Worm (Caenorhabditis elegans) whole organism, L3 larva: ENCODE measurements around the gene C49A9.10.

Experiments used
- R02D3.7 ChIP-seq: fragments of 150-350 bp; optimal IDR thresholded peaks from 2 replicates; lab custom pipeline; 2014; ENCODE audit warnings: missing biosample characterization, missing genetic modification characterization
- ZK546.5 ChIP-seq: sonication (generic microtip); optimal IDR thresholded peaks from 2 replicates; lab custom pipeline; 2017; ENCODE audit warnings: missing biosample characterization, missing genetic modification characterization
- aly-2 ChIP-seq: fragments of 150-350 bp; optimal IDR thresholded peaks from 2 replicates; lab custom pipeline; 2014; ENCODE audit warnings: missing biosample characterization, missing genetic modification characterization
- ceh-16 ChIP-seq: sonication (generic microtip); optimal IDR thresholded peaks from 2 replicates; lab custom pipeline; 2017; ENCODE audit warnings: missing biosample characterization, missing genetic modification characterization
- ceh-28 ChIP-seq: fragments of 150-350 bp; optimal IDR thresholded peaks from 2 replicates; lab custom pipeline; 2014; ENCODE audit warnings: missing biosample characterization, missing genetic modification reagents, missing genetic modification characterization
- ceh-82 ChIP-seq: fragments of 150-350 bp; optimal IDR thresholded peaks from 2 replicates; lab custom pipeline; 2014; ENCODE audit warnings: missing biosample characterization, missing genetic modification characterization
- ceh-9 ChIP-seq: sonication (generic microtip); optimal IDR thresholded peaks from 2 replicates; lab custom pipeline; 2018; ENCODE audit warnings: missing biosample characterization, missing genetic modification characterization
- daf-12 ChIP-seq: fragments of 150-350 bp; optimal IDR thresholded peaks from 2 replicates; lab custom pipeline; 2014; ENCODE audit warnings: missing biosample characterization, missing genetic modification reagents, missing genetic modification characterization
- egl-27 ChIP-seq: sonication (generic microtip); optimal IDR thresholded peaks from 4 replicates; lab custom pipeline; 2017; ENCODE audit warnings: missing biosample characterization, missing genetic modification reagents, missing genetic modification characterization
- elt-1 ChIP-seq: fragments of 150-350 bp; optimal IDR thresholded peaks from 2 replicates; lab custom pipeline; 2014; ENCODE audit warnings: missing biosample characterization, missing genetic modification characterization
- elt-2 ChIP-seq: sonication (generic microtip); optimal IDR thresholded peaks from 2 replicates; lab custom pipeline; 2016; ENCODE audit warnings: missing genetic modification reagents, mild to moderate bottlenecking, missing genetic modification characterization, missing compliant biosample characterization
- elt-3 ChIP-seq, 3 experiments: fragments of 150-350 bp in 1 of 3; sonication (generic microtip) in 2 of 3; optimal IDR thresholded peaks; 2 replicates in 2 of 3; 4 replicates in 1 of 3; lab custom pipeline; 2014 to 2017; ENCODE audit warnings: missing biosample characterization in 3 of 3, missing genetic modification characterization in 3 of 3
- eor-1 ChIP-seq, 2 experiments: fragments of 150-350 bp; optimal IDR thresholded peaks; 2 replicates each; lab custom pipeline; 2014 to 2018; ENCODE audit warnings: missing biosample characterization in 2 of 2, missing genetic modification characterization in 2 of 2
- fkh-10 ChIP-seq: sonication (generic microtip); optimal IDR thresholded peaks from 2 replicates; lab custom pipeline; 2017; ENCODE audit warnings: missing biosample characterization, missing genetic modification reagents, missing genetic modification characterization
- fkh-2 ChIP-seq: fragments of 150-350 bp; optimal IDR thresholded peaks from 2 replicates; lab custom pipeline; 2014; ENCODE audit warnings: missing biosample characterization, missing genetic modification reagents, missing genetic modification characterization
- fos-1 ChIP-seq: fragments of 150-350 bp; optimal IDR thresholded peaks from 2 replicates; lab custom pipeline; 2014; ENCODE audit warnings: missing biosample characterization, missing genetic modification characterization
- lin-39 ChIP-seq: fragments of 150-350 bp; optimal IDR thresholded peaks from 2 replicates; lab custom pipeline; 2018; ENCODE audit warnings: missing biosample characterization, missing genetic modification reagents, missing genetic modification characterization
- nfya-1 ChIP-seq: sonication (generic microtip); optimal IDR thresholded peaks from 2 replicates; lab custom pipeline; 2017; ENCODE audit warnings: missing genetic modification characterization, mild to moderate bottlenecking, missing compliant biosample characterization, antibody characterized with exemption, moderate library complexity; ENCODE audit not compliant: insufficient read depth
- nhr-11 ChIP-seq: fragments of 150-350 bp; optimal IDR thresholded peaks from 2 replicates; lab custom pipeline; 2014; ENCODE audit warnings: missing biosample characterization, missing genetic modification characterization
- nhr-12 ChIP-seq: fragments of 150-350 bp; optimal IDR thresholded peaks from 2 replicates; lab custom pipeline; 2014; ENCODE audit warnings: missing biosample characterization, missing genetic modification characterization
- nhr-237 ChIP-seq: fragments of 150-350 bp; optimal IDR thresholded peaks from 2 replicates; lab custom pipeline; 2014; ENCODE audit warnings: missing biosample characterization, missing genetic modification characterization
- nhr-28 ChIP-seq: fragments of 150-350 bp; optimal IDR thresholded peaks from 2 replicates; lab custom pipeline; 2014; ENCODE audit warnings: missing biosample characterization, missing genetic modification characterization
- nhr-43 ChIP-seq: sonication (generic microtip); optimal IDR thresholded peaks from 2 replicates; lab custom pipeline; 2016; ENCODE audit warnings: mild to moderate bottlenecking, missing genetic modification characterization, missing compliant biosample characterization; ENCODE audit not compliant: poor library complexity, severe bottlenecking
- nhr-67 ChIP-seq: fragments of 150-350 bp; optimal IDR thresholded peaks from 2 replicates; lab custom pipeline; 2014; ENCODE audit warnings: missing biosample characterization, missing genetic modification characterization
- nhr-77 ChIP-seq: fragments of 150-350 bp; optimal IDR thresholded peaks from 2 replicates; lab custom pipeline; 2014; ENCODE audit warnings: missing biosample characterization, missing genetic modification characterization
- pha-4 ChIP-seq: fragments of 150-350 bp; optimal IDR thresholded peaks from 2 replicates; lab custom pipeline; 2014; ENCODE audit warnings: missing biosample characterization, missing genetic modification reagents, missing genetic modification characterization
- sea-2 ChIP-seq: fragments of 150-350 bp; sonication (generic microtip); optimal IDR thresholded peaks from 4 replicates; lab custom pipeline; 2014; ENCODE audit warnings: missing biosample characterization, missing genetic modification reagents, missing genetic modification characterization
- snpc-4 ChIP-seq: fragments of 150-350 bp; optimal IDR thresholded peaks from 2 replicates; lab custom pipeline; 2014; ENCODE audit warnings: missing biosample characterization, missing genetic modification characterization
- tbx-2 ChIP-seq: sonication (generic microtip); optimal IDR thresholded peaks from 2 replicates; lab custom pipeline; 2016; ENCODE audit warnings: mild to moderate bottlenecking, missing genetic modification characterization, missing compliant biosample characterization
- unc-39 ChIP-seq: sonication (generic microtip); optimal IDR thresholded peaks from 4 replicates; lab custom pipeline; 2017; ENCODE audit warnings: missing biosample characterization, missing genetic modification characterization
- unc-62 ChIP-seq: fragments of 150-350 bp; sonication (generic microtip); optimal IDR thresholded peaks from 4 replicates; lab custom pipeline; 2014; ENCODE audit warnings: missing biosample characterization, missing genetic modification reagents, missing genetic modification characterization
- ztf-11 ChIP-seq: fragments of 150-350 bp; optimal IDR thresholded peaks from 2 replicates; lab custom pipeline; 2014; ENCODE audit warnings: missing biosample characterization, missing genetic modification characterization
- ztf-4 ChIP-seq: fragments of 150-350 bp; optimal IDR thresholded peaks from 2 replicates; lab custom pipeline; 2014; ENCODE audit warnings: missing biosample characterization, missing genetic modification characterization

C49A9.10 gene

DNA sequence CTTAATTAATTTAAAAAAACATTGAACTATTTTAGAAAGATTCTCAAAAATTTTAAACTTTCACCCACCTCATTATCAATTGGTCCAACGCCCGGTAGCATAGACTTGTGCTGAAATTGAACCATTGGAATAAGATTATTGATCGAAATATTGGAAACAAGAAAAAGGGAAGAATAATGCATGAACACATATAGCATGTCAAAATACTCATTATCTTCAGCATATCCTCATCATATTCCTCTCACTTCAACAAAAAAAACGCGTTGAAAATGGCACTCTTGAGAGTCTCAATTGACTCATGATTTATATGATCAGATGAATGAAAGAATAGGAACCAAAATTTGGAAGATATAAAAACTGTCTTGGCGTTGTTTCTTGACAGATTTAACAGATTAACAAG lies 22.4 kb downstream of the C49A9.10 start, which contains the start of gene unc-77:
unc-77 (minus strand) TSS at position 101 of the 400 bp plus-strand sequence.
- TF ChIP-seq snpc-4 (tag; lab: Kevin White, UChicago) (no peak), nhr-12 (tag; lab: Kevin White, UChicago) (no peak), ceh-82 (no peak), nhr-237 (tag; lab: Kevin White, UChicago) (no peak), egl-27 (tag; lab: Kevin White, UChicago) (no peak), unc-39 (tag; lab: Kevin White, UChicago) (no peak), nhr-43 (tag; lab: Kevin White, UChicago) (no peak), ZK546.5 (tag; lab: Kevin White, UChicago) (no peak), fos-1 (tag; lab: Kevin White, UChicago) (no peak), ceh-28 (tag; lab: Kevin White, UChicago) (no peak), nfya-1 (tag; lab: Kevin White, UChicago) (no peak), nhr-11 (no peak)

ce11 chrIV:6177383-6177782 lies 28.8 kb downstream of the C49A9.10 start:
- TF ChIP-seq pha-4 (tag; lab: Kevin White, UChicago) (no peak), nhr-43 (tag; lab: Kevin White, UChicago) (no peak), fkh-2 (tag; lab: Kevin White, UChicago) (no peak), unc-62 (GFP tag; lab: Kevin White, UChicago) (no peak), R02D3.7 (tag; lab: Kevin White, UChicago) (no peak), eor-1 (tag; optimal IDR thresholded peaks at IDR 0.05; lab: Kevin White, UChicago) (no peak), elt-3 (tag; optimal IDR thresholded peaks at IDR 0.05; lab: Kevin White, UChicago) (no peak), ztf-4 (tag; lab: Kevin White, UChicago) (no peak), nhr-11 (no peak), fkh-10 (GFP tag; lab: Kevin White, UChicago) (no peak), elt-1 (tag; lab: Kevin White, UChicago) (no peak), nhr-28 (tag; lab: Kevin White, UChicago) (no peak)

DNA sequence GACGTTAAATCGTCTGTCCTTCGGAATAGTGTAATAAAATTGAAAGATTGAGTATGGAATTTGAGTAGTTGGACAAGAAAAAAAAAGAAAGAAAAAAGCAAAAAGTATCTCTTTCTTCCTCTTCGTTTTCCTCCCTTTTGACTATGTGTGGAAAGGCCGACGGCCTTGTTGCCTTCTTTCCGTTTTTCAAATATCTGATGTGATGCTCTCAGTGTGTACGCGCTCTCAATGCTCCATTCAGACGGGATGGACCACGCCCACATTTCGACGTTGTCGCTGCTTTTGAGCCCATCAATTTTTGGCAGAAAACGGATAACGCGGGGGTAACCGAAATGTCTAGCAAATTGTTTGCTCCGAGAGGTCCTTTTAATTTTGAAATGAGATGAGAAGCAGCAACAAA lies 33.2 kb downstream of the C49A9.10 start:
- TF ChIP-seq fkh-10 (GFP tag; lab: Kevin White, UChicago) (peak; percentile 9), nhr-67 (no peak)

DNA sequence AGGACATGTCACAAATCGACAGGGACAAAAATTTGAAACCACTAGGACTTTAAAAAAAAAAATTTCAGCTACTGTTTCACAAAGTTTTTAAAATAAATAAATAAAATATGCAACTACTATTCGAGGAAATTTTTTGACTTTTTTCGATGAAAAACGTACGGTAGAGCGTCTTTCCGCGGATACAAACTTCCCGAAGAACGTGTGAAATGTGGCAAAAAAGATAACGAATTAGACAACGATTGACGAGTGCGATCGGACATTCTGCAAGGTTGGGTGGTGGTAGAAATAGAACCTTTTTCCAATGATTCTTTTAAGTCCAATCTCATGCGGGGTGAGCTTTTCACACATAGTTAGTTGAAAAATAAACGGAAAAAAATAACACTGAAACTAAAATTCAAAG lies 40.4 kb downstream of the C49A9.10 start:
- TF ChIP-seq daf-12 (no peak), tbx-2 (tag; lab: Kevin White, UChicago) (no peak), ceh-9 (tag; lab: Kevin White, UChicago) (no peak), elt-2 (no peak), lin-39 (tag; lab: Kevin White, UChicago) (no peak), ceh-16 (no peak), sea-2 (no peak), nhr-11 (no peak), nhr-67 (no peak), elt-3 (tag; optimal IDR thresholded peaks at IDR 0.05; lab: Kevin White, UChicago) (no peak), nfya-1 (tag; lab: Kevin White, UChicago) (no peak), fos-1 (tag; lab: Kevin White, UChicago) (no peak), ceh-82 (no peak), nhr-77 (tag; lab: Kevin White, UChicago) (no peak), aly-2 (tag; lab: Kevin White, UChicago) (no peak), ztf-11 (tag; lab: Kevin White, UChicago) (no peak), egl-27 (tag; lab: Kevin White, UChicago) (no peak)

- peak; percentile 65 for TF ChIP-seq nfya-1 (tag; lab: Kevin White, UChicago)
- no peak for TF ChIP-seq ceh-28 (tag; lab: Kevin White, UChicago)
- TF ChIP-seq egl-27 (tag; lab: Kevin White, UChicago): no peak
- no peak for TF ChIP-seq nhr-67
Measured at ce11 chrIV:6159616-6160015, 46.5 kb downstream of the C49A9.10 start.
